Worm (Caenorhabditis elegans) whole organism, mixed stage, embryonic: ENCODE results near the gene R102.2.

Experiments
- bed-3 ChIP-seq: fragments of 200-800 bp; sonication (Bioruptor generic); optimal IDR thresholded peaks from 3 replicates; lab custom pipeline; 2018; ENCODE audit warnings: mild to moderate bottlenecking, missing genetic modification characterization, moderate library complexity, missing compliant biosample characterization
- blmp-1 ChIP-seq: fragments of 150-350 bp; optimal IDR thresholded peaks from 2 replicates; lab custom pipeline; 2014; ENCODE audit warnings: missing biosample characterization, missing genetic modification characterization
- ceh-39 ChIP-seq: fragments of 150-350 bp; optimal IDR thresholded peaks from 2 replicates; lab custom pipeline; 2014; ENCODE audit warnings: missing biosample characterization, missing genetic modification characterization
- ceh-83 ChIP-seq: fragments of 200-800 bp; sonication (Bioruptor generic); optimal IDR thresholded peaks from 2 replicates; lab custom pipeline; 2018; ENCODE audit warnings: mild to moderate bottlenecking, missing genetic modification characterization, missing compliant biosample characterization
- ces-1 ChIP-seq: fragments of 150-350 bp; optimal IDR thresholded peaks from 2 replicates; lab custom pipeline; 2014; ENCODE audit warnings: missing biosample characterization, missing genetic modification reagents, missing genetic modification characterization
- cnd-1 ChIP-seq: fragments of 200-800 bp; sonication (Bioruptor generic); optimal IDR thresholded peaks from 2 replicates; lab custom pipeline; 2018; ENCODE audit warnings: mild to moderate bottlenecking, missing genetic modification characterization, missing compliant biosample characterization
- drap-1 ChIP-seq: fragments of 200-800 bp; sonication (Bioruptor generic); optimal IDR thresholded peaks from 3 replicates; lab custom pipeline; 2018; ENCODE audit warnings: mild to moderate bottlenecking, missing genetic modification characterization, missing compliant biosample characterization
- elt-1 ChIP-seq: sonication (generic microtip); optimal IDR thresholded peaks from 2 replicates; lab custom pipeline; 2017; ENCODE audit warnings: missing genetic modification characterization, mild to moderate bottlenecking, missing compliant biosample characterization, antibody characterized with exemption, moderate library complexity, borderline replicate concordance; ENCODE audit not compliant: insufficient read depth
- elt-3 ChIP-seq: fragments of 150-350 bp; optimal IDR thresholded peaks from 2 replicates; lab custom pipeline; 2014; ENCODE audit warnings: missing biosample characterization, missing genetic modification characterization
- flh-1 ChIP-seq: fragments of 200-800 bp; sonication (Bioruptor generic); optimal IDR thresholded peaks from 2 replicates; lab custom pipeline; 2018; ENCODE audit warnings: mild to moderate bottlenecking, missing genetic modification characterization, moderate library complexity, missing compliant biosample characterization
- ham-2 ChIP-seq: fragments of 200-800 bp; sonication (Bioruptor generic); optimal IDR thresholded peaks from 2 replicates; lab custom pipeline; 2018; ENCODE audit warnings: mild to moderate bottlenecking, missing genetic modification characterization, missing compliant biosample characterization
- hlh-1 ChIP-seq: fragments of 150-350 bp; optimal IDR thresholded peaks from 2 replicates; lab custom pipeline; 2014; ENCODE audit warnings: missing biosample characterization, missing genetic modification reagents, missing genetic modification characterization
- lin-13 ChIP-seq: fragments of 150-350 bp; optimal IDR thresholded peaks from 2 replicates; lab custom pipeline; 2014; ENCODE audit warnings: missing biosample characterization, missing genetic modification characterization
- lin-32 ChIP-seq: fragments of 200-800 bp; sonication (Bioruptor generic); optimal IDR thresholded peaks from 2 replicates; lab custom pipeline; 2018; ENCODE audit warnings: mild to moderate bottlenecking, missing genetic modification characterization, missing compliant biosample characterization
- lsy-2 ChIP-seq: fragments of 150-350 bp; optimal IDR thresholded peaks from 2 replicates; lab custom pipeline; 2014; ENCODE audit warnings: missing biosample characterization, missing genetic modification characterization
- mab-5 ChIP-seq: fragments of 150-350 bp; optimal IDR thresholded peaks from 2 replicates; lab custom pipeline; 2014; ENCODE audit warnings: missing biosample characterization, missing genetic modification characterization
- mep-1 ChIP-seq: fragments of 150-350 bp; optimal IDR thresholded peaks from 2 replicates; lab custom pipeline; 2017; ENCODE audit warnings: missing biosample characterization, missing genetic modification reagents, missing genetic modification characterization, inconsistent platforms
- mls-2 ChIP-seq: sonication (generic microtip); optimal IDR thresholded peaks from 2 replicates; lab custom pipeline; 2016; ENCODE audit warnings: mild to moderate bottlenecking, missing genetic modification characterization, moderate library complexity, missing compliant biosample characterization
- nhr-12 ChIP-seq: fragments of 150-350 bp; optimal IDR thresholded peaks from 2 replicates; lab custom pipeline; 2014; ENCODE audit warnings: missing biosample characterization, missing genetic modification characterization
- nhr-2 ChIP-seq: fragments of 150-350 bp; optimal IDR thresholded peaks from 2 replicates; lab custom pipeline; 2014; ENCODE audit warnings: missing biosample characterization, missing genetic modification characterization
- nhr-237 ChIP-seq: fragments of 150-350 bp; optimal IDR thresholded peaks from 2 replicates; lab custom pipeline; 2014; ENCODE audit warnings: missing biosample characterization, missing genetic modification characterization
- nhr-28 ChIP-seq: fragments of 150-350 bp; optimal IDR thresholded peaks from 2 replicates; lab custom pipeline; 2014; ENCODE audit warnings: missing biosample characterization, missing genetic modification characterization
- nhr-76 ChIP-seq: sonication (generic microtip); optimal IDR thresholded peaks from 2 replicates; lab custom pipeline; 2017; ENCODE audit warnings: missing biosample characterization, missing genetic modification characterization
- pha-4 ChIP-seq: fragments of 150-350 bp; optimal IDR thresholded peaks from 2 replicates; lab custom pipeline; 2018; ENCODE audit warnings: missing biosample characterization, missing genetic modification reagents, missing genetic modification characterization
- sem-2 ChIP-seq: fragments of 200-800 bp; sonication (Bioruptor generic); optimal IDR thresholded peaks from 2 replicates; lab custom pipeline; 2018; ENCODE audit warnings: mild to moderate bottlenecking, missing genetic modification characterization, missing compliant biosample characterization
- sptf-1 ChIP-seq: sonication (generic microtip); optimal IDR thresholded peaks from 2 replicates; lab custom pipeline; 2017; ENCODE audit warnings: mild to moderate bottlenecking, missing genetic modification characterization, moderate library complexity, missing compliant biosample characterization
- tbx-8 ChIP-seq: fragments of 200-800 bp; sonication (Bioruptor generic); optimal IDR thresholded peaks from 2 replicates; lab custom pipeline; 2018; ENCODE audit warnings: mild to moderate bottlenecking, missing genetic modification characterization, moderate library complexity, missing compliant biosample characterization
- unc-120 ChIP-seq: sonication (generic microtip); optimal IDR thresholded peaks from 2 replicates; lab custom pipeline; 2017; ENCODE audit warnings: missing genetic modification characterization, missing compliant biosample characterization; ENCODE audit not compliant: poor library complexity, severe bottlenecking
- unc-62 ChIP-seq: fragments of 150-350 bp; optimal IDR thresholded peaks from 2 replicates; lab custom pipeline; 2014; ENCODE audit warnings: missing biosample characterization, missing genetic modification reagents, missing genetic modification characterization
- zip-8 ChIP-seq: fragments of 150-350 bp; optimal IDR thresholded peaks from 2 replicates; lab custom pipeline; 2014; ENCODE audit warnings: missing biosample characterization, missing genetic modification characterization
- ztf-11 ChIP-seq: fragments of 150-350 bp; optimal IDR thresholded peaks from 2 replicates; lab custom pipeline; 2014; ENCODE audit warnings: missing biosample characterization, missing genetic modification characterization

Gene R102.2

ce11 chrIV:10661760-10662159 lies 25.6 kb upstream of the R102.2 start, which contains the start of gene fmo-1:
fmo-1 (plus strand) TSS chrIV:10661857.
- TF ChIP-seq nhr-76 (no peak), ztf-11 (no peak), sptf-1 (tag; lab: Kevin White, UChicago) (no peak), lin-13 (tag; lab: Kevin White, UChicago) (no peak), cnd-1 (tag; lab: Kevin White, UChicago) (no peak), mls-2 (tag; lab: Kevin White, UChicago) (no peak), nhr-237 (tag; lab: Kevin White, UChicago) (no peak), pha-4 (no peak)

- TF ChIP-seq cnd-1 (tag; lab: Kevin White, UChicago) = no peak
- TF ChIP-seq ces-1 = no peak
- no peak for TF ChIP-seq elt-3
- TF ChIP-seq nhr-2 (tag; lab: Kevin White, UChicago) = no peak
- no peak for TF ChIP-seq blmp-1
- no peak for TF ChIP-seq zip-8 (tag; lab: Kevin White, UChicago)
- TF ChIP-seq sptf-1 (tag; lab: Kevin White, UChicago) = no peak
- TF ChIP-seq nhr-12 (tag; lab: Kevin White, UChicago) = no peak
- no peak for TF ChIP-seq lin-32 (GFP tag; lab: Kevin White, UChicago)
- no peak for TF ChIP-seq hlh-1 (tag; lab: Kevin White, UChicago)
- no peak for TF ChIP-seq ceh-39 (tag; lab: Kevin White, UChicago)
- no peak for TF ChIP-seq ham-2 (GFP tag; lab: Kevin White, UChicago)
- TF ChIP-seq ceh-83 = no peak
- TF ChIP-seq mep-1 (tag; lab: Kevin White, UChicago) = no peak
- TF ChIP-seq mls-2 (tag; lab: Kevin White, UChicago) = no peak
- TF ChIP-seq tbx-8 (GFP tag; lab: Kevin White, UChicago) = no peak
- no peak for TF ChIP-seq drap-1 (GFP tag; lab: Kevin White, UChicago)
- no peak for TF ChIP-seq mab-5 (tag; lab: Kevin White, UChicago)
- no peak for TF ChIP-seq nhr-76
- no peak for TF ChIP-seq unc-120 (tag; lab: Kevin White, UChicago)
Observed at ce11 chrIV:10664134-10664533, 23.3 kb upstream of the R102.2 start, which contains the start of gene K08C7.7. K08C7.7 (plus strand) TSS chrIV:10664434.

ce11 chrIV:10666523-10666922 lies 20.9 kb upstream of the R102.2 start, which contains the start of gene epi-1:
epi-1 (plus strand) TSS chrIV:10666823.
- TF ChIP-seq hlh-1 (tag; lab: Kevin White, UChicago) = peak; percentile 79
- no peak for TF ChIP-seq unc-62
- no peak for TF ChIP-seq elt-1
- TF ChIP-seq nhr-2 (tag; lab: Kevin White, UChicago) = no peak
- no peak for TF ChIP-seq drap-1 (GFP tag; lab: Kevin White, UChicago)
- TF ChIP-seq ceh-39 (tag; lab: Kevin White, UChicago) = no peak
- no peak for TF ChIP-seq mab-5 (tag; lab: Kevin White, UChicago)
- peak; percentile 38 for TF ChIP-seq unc-120 (tag; lab: Kevin White, UChicago)
- no peak for TF ChIP-seq flh-1 (GFP tag; lab: Kevin White, UChicago)
- no peak for TF ChIP-seq blmp-1

- no peak for TF ChIP-seq ztf-11
- TF ChIP-seq lin-32 (GFP tag; lab: Kevin White, UChicago) = no peak
- TF ChIP-seq ham-2 (GFP tag; lab: Kevin White, UChicago) = no peak
Observed at ce11 chrIV:10668561-10668960, 18.8 kb upstream of the R102.2 start.

ce11 chrIV:10680379-10680778 lies 7.0 kb upstream of the R102.2 start, which contains the start of gene K08C7.4:
K08C7.4 (minus strand) TSS chrIV:10680479.
- TF ChIP-seq pha-4 (no peak), zip-8 (tag; lab: Kevin White, UChicago) (no peak), ham-2 (GFP tag; lab: Kevin White, UChicago) (no peak), nhr-76 (no peak), nhr-28 (tag; lab: Kevin White, UChicago) (no peak), bed-3 (GFP tag; lab: Kevin White, UChicago) (no peak), mep-1 (tag; lab: Kevin White, UChicago) (no peak), sem-2 (no peak), lsy-2 (no peak), elt-3 (no peak), flh-1 (GFP tag; lab: Kevin White, UChicago) (no peak), nhr-237 (tag; lab: Kevin White, UChicago) (no peak), cnd-1 (tag; lab: Kevin White, UChicago) (no peak)
